Worm (Caenorhabditis elegans): ENCODE results near the gene nspb-4.

- no peak for TF ChIP-seq W03F9.2 (tag; optimal IDR thresholded peaks at IDR 0.05)
- TF ChIP-seq him-1 (tag; optimal IDR thresholded peaks at IDR 0.05), result no peak
- TF ChIP-seq dao-5 (tag; optimal IDR thresholded peaks at IDR 0.05), result no peak
Measured at ce11 chrIV:6638256-6638655, 40.2 kb downstream of the nspb-4 start, which contains the start of gene C01B10.7.

All from whole organism, L4/young adult.